Fruit fly (Drosophila melanogaster): ENCODE results near the gene CG15362.

dm6 chr2L:1944473-1945110 is 36.4 kb upstream of the CG15362 start:
- TF ChIP-seq CTCF (optimal IDR thresholded peaks at IDR 0.05), result no peak
- TF ChIP-seq CG8478 (optimal IDR thresholded peaks at IDR 0.05), result no peak
